Worm (Caenorhabditis elegans) whole organism, L2 larva: ENCODE measurements around the gene gtf-2F1.

ENCODE experiments used
- F13H6.1 ChIP-seq: sonication (generic microtip); optimal IDR thresholded peaks from 2 replicates; lab custom pipeline; 2016; ENCODE audit warnings: missing genetic modification characterization, missing compliant biosample characterization
- blmp-1 ChIP-seq: sonication (generic microtip); optimal IDR thresholded peaks from 2 replicates; lab custom pipeline; 2017; ENCODE audit warnings: missing genetic modification characterization, mild to moderate bottlenecking, missing compliant biosample characterization, antibody characterized with exemption, moderate library complexity; ENCODE audit not compliant: insufficient read depth
- crh-2 ChIP-seq: sonication (generic microtip); optimal IDR thresholded peaks from 2 replicates; lab custom pipeline; 2017; ENCODE audit warnings: missing biosample characterization, missing genetic modification characterization
- egl-27 ChIP-seq: sonication (generic microtip); optimal IDR thresholded peaks from 3 replicates; lab custom pipeline; 2017; ENCODE audit warnings: missing biosample characterization, missing genetic modification reagents, missing genetic modification characterization
- fos-1 ChIP-seq: fragments of 150-350 bp; optimal IDR thresholded peaks from 2 replicates; lab custom pipeline; 2014; ENCODE audit warnings: missing biosample characterization, missing genetic modification characterization
- nhr-11 ChIP-seq: fragments of 150-350 bp; optimal IDR thresholded peaks from 2 replicates; lab custom pipeline; 2014; ENCODE audit warnings: missing biosample characterization, missing genetic modification characterization
- sma-9 ChIP-seq, 2 experiments: fragments of 150-350 bp in 1 of 2; sonication (generic microtip) in 1 of 2; optimal IDR thresholded peaks; 2 replicates each; lab custom pipeline; 2014 to 2016; ENCODE audit warnings: missing genetic modification characterization in 2 of 2, mild to moderate bottlenecking in 1 of 2, missing biosample characterization in 1 of 2, missing compliant biosample characterization in 1 of 2, missing genetic modification reagents in 1 of 2, moderate library complexity in 1 of 2
- snpc-4 ChIP-seq: fragments of 150-350 bp; optimal IDR thresholded peaks from 2 replicates; lab custom pipeline; 2014; ENCODE audit warnings: missing biosample characterization, missing genetic modification characterization
- unc-39 ChIP-seq: fragments of 150-350 bp; optimal IDR thresholded peaks from 2 replicates; lab custom pipeline; 2014; ENCODE audit warnings: missing biosample characterization, missing genetic modification characterization
- unc-55 ChIP-seq: fragments of 150-350 bp; sonication (generic microtip); optimal IDR thresholded peaks from 3 replicates; lab custom pipeline; 2014; ENCODE audit warnings: missing biosample characterization, missing genetic modification reagents, missing genetic modification characterization

DNA sequence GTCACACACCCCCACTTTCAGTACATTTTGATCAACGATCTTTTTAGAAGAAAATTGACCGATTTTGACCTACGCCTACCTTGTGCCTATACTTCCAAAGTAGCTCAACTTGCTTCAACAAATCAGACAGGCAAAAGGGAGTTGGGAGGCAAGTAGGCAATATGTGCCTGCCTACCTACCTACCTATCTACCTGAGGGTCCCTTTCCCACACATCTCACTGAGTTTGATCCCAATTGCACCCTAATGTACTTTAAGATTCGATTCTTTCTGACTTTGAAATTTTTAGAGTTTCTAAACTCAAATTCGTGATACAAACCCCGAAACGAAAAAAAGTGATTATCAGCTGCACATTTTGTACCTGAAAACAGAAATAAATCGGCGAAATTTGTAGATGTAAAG is 33.7 kb upstream of the gtf-2F1 start:
- TF ChIP-seq unc-39 (tag; lab: Kevin White, UChicago) (no peak), crh-2 (tag; lab: Kevin White, UChicago) (no peak), sma-9 (GFP tag; optimal IDR thresholded peaks at IDR 0.05; lab: Kevin White, UChicago) (no peak), sma-9 (tag; optimal IDR thresholded peaks at IDR 0.05; lab: Kevin White, UChicago) (no peak), fos-1 (tag; lab: Kevin White, UChicago) (no peak), egl-27 (tag; lab: Kevin White, UChicago) (no peak), snpc-4 (tag; lab: Kevin White, UChicago) (no peak), nhr-11 (tag; lab: Kevin White, UChicago) (no peak), unc-55 (no peak), blmp-1 (tag; lab: Kevin White, UChicago) (no peak), F13H6.1 (no peak)
